Worm (Caenorhabditis elegans) whole organism, mixed stage, embryonic: ENCODE results near the gene B0280.7.

Source experiments
- nhr-28 ChIP-seq: fragments of 150-350 bp; optimal IDR thresholded peaks from 2 replicates; lab custom pipeline; 2014; ENCODE audit warnings: missing biosample characterization, missing genetic modification characterization
- nhr-76 ChIP-seq: sonication (generic microtip); optimal IDR thresholded peaks from 2 replicates; lab custom pipeline; 2017; ENCODE audit warnings: missing biosample characterization, missing genetic modification characterization
- snpc-4 ChIP-seq: fragments of 150-350 bp; optimal IDR thresholded peaks from 2 replicates; lab custom pipeline; 2014; ENCODE audit warnings: missing biosample characterization, missing genetic modification characterization
- unc-62 ChIP-seq: fragments of 150-350 bp; optimal IDR thresholded peaks from 2 replicates; lab custom pipeline; 2014; ENCODE audit warnings: missing biosample characterization, missing genetic modification reagents, missing genetic modification characterization

ce11 chrIII:7133559-7133958 is 21.9 kb upstream of the B0280.7 start, which contains the start of the genes pot-1 and ggtb-1:
- TF ChIP-seq snpc-4 (tag; lab: Kevin White, UChicago) (no peak), nhr-76 (tag; lab: Kevin White, UChicago) (no peak), nhr-28 (tag; lab: Kevin White, UChicago) (no peak), unc-62 (no peak)
